Worm (Caenorhabditis elegans) whole organism, young adult: ENCODE measurements around the gene C56E6.7.

Experiments
- C17E4.6 ChIP-seq: fragments of 200-800 bp; sonication (Bioruptor generic); IDR thresholded peaks from 2 replicates; pipeline ENCODE4 v1.3.6; 2022; ENCODE audit warnings: missing genetic modification reagents, missing genetic modification characterization, missing compliant biosample characterization
- F10E7.11 ChIP-seq: sonication (generic microtip); optimal IDR thresholded peaks from 2 replicates; lab custom pipeline; 2017; ENCODE audit warnings: mild to moderate bottlenecking, missing genetic modification characterization, moderate library complexity, missing compliant biosample characterization
- F23B12.7 ChIP-seq: sonication (generic microtip); optimal IDR thresholded peaks from 2 replicates; lab custom pipeline; 2017; ENCODE audit warnings: missing genetic modification characterization, mild to moderate bottlenecking, missing compliant biosample characterization, antibody characterized with exemption, moderate library complexity; ENCODE audit not compliant: insufficient read depth
- F33H1.4 ChIP-seq: fragments of 200-800 bp; sonication (Bioruptor generic); IDR thresholded peaks from 2 replicates; pipeline ENCODE4 v1.3.6; 2022; ENCODE audit warnings: missing genetic modification reagents, missing genetic modification characterization, missing compliant biosample characterization
- F49E8.2 ChIP-seq: sonication (generic microtip); optimal IDR thresholded peaks from 3 replicates; lab custom pipeline; 2017; ENCODE audit warnings: missing genetic modification characterization, mild to moderate bottlenecking, missing compliant biosample characterization, antibody characterized with exemption, moderate library complexity; ENCODE audit not compliant: insufficient read depth
- F52B5.7 ChIP-seq: sonication (generic microtip); optimal IDR thresholded peaks from 2 replicates; lab custom pipeline; 2016; ENCODE audit warnings: mild to moderate bottlenecking, missing genetic modification characterization, missing compliant biosample characterization
- F57A8.1 ChIP-seq: fragments of 200-800 bp; sonication (Bioruptor generic); optimal IDR thresholded peaks from 2 replicates; lab custom pipeline; 2018; ENCODE audit warnings: mild to moderate bottlenecking, missing genetic modification characterization, moderate library complexity, missing compliant biosample characterization
- K12H6.12 ChIP-seq: fragments of 200-800 bp; sonication (Bioruptor generic); optimal IDR thresholded peaks from 2 replicates; lab custom pipeline; 2018; ENCODE audit warnings: mild to moderate bottlenecking, missing genetic modification characterization, missing compliant biosample characterization
- Y53F4B.3 ChIP-seq: fragments of 200-800 bp; sonication (Bioruptor generic); IDR thresholded peaks from 2 replicates; pipeline ENCODE4 v1.3.6; 2022; ENCODE audit warnings: missing genetic modification reagents, missing genetic modification characterization, missing compliant biosample characterization
- Y53G8AR.9 ChIP-seq: fragments of 200-800 bp; sonication (Bioruptor generic); conservative IDR thresholded peaks from 2 replicates; pipeline ENCODE4 v1.3.6; 2022; ENCODE audit warnings: missing genetic modification reagents, missing genetic modification characterization, missing compliant biosample characterization
- Y79H2A.3 ChIP-seq: fragments of 200-800 bp; sonication (Bioruptor generic); conservative IDR thresholded peaks from 2 replicates; pipeline ENCODE4 v1.3.6; 2022; ENCODE audit warnings: missing genetic modification reagents, missing genetic modification characterization, missing compliant biosample characterization
- atf-7 ChIP-seq: sonication (generic microtip); optimal IDR thresholded peaks from 2 replicates; lab custom pipeline; 2017; ENCODE audit warnings: mild to moderate bottlenecking, missing genetic modification characterization, missing compliant biosample characterization
- ccch-3 ChIP-seq: fragments of 200-800 bp; sonication (Bioruptor generic); optimal IDR thresholded peaks from 2 replicates; lab custom pipeline; 2018; ENCODE audit warnings: mild to moderate bottlenecking, missing genetic modification characterization, missing compliant biosample characterization
- cebp-1 ChIP-seq, 2 experiments: fragments of 200-800 bp in 1 of 2; sonication (Bioruptor generic) in 1 of 2; sonication (generic microtip) in 1 of 2; IDR thresholded peaks in 1 of 2; optimal IDR thresholded peaks in 1 of 2; 2 replicates each; pipeline versions ENCODE4 v1.3.6 to Lab custom; 2017 to 2022; ENCODE audit warnings: missing compliant biosample characterization in 2 of 2, missing genetic modification characterization in 2 of 2, mild to moderate bottlenecking in 1 of 2, missing genetic modification reagents in 1 of 2, moderate library complexity in 1 of 2
- ceh-27 ChIP-seq: fragments of 200-800 bp; sonication (Bioruptor generic); optimal IDR thresholded peaks from 2 replicates; lab custom pipeline; 2018; ENCODE audit warnings: mild to moderate bottlenecking, missing genetic modification characterization, moderate library complexity, missing compliant biosample characterization
- ceh-58 ChIP-seq: fragments of 200-800 bp; sonication (Bioruptor generic); IDR thresholded peaks from 2 replicates; pipeline ENCODE4 v1.3.6; 2022; ENCODE audit warnings: missing genetic modification characterization, missing compliant biosample characterization
- die-1 ChIP-seq: sonication (generic microtip); optimal IDR thresholded peaks from 2 replicates; lab custom pipeline; 2016; ENCODE audit warnings: missing genotype, mild to moderate bottlenecking, missing genetic modification characterization, missing compliant biosample characterization
- dox-1 ChIP-seq: fragments of 200-800 bp; sonication (Bioruptor generic); IDR thresholded peaks from 2 replicates; pipeline ENCODE4 v1.3.6; 2022; ENCODE audit warnings: missing genetic modification reagents, missing genetic modification characterization, missing compliant biosample characterization
- dpl-1 ChIP-seq: fragments of 150-350 bp; optimal IDR thresholded peaks from 2 replicates; lab custom pipeline; 2014; ENCODE audit warnings: missing biosample characterization, missing genetic modification reagents, missing genetic modification characterization
- efl-1 ChIP-seq: fragments of 150-350 bp; optimal IDR thresholded peaks from 2 replicates; lab custom pipeline; 2014; ENCODE audit warnings: missing biosample characterization, missing genetic modification reagents, missing genetic modification characterization
- ekl-4 ChIP-seq: fragments of 200-800 bp; sonication (Bioruptor generic); IDR thresholded peaks from 2 replicates; pipeline ENCODE4 v1.3.6; 2022; ENCODE audit warnings: missing genetic modification reagents, missing genetic modification characterization, missing compliant biosample characterization
- fkh-3 ChIP-seq: sonication (generic microtip); optimal IDR thresholded peaks from 2 replicates; lab custom pipeline; 2016; ENCODE audit warnings: mild to moderate bottlenecking, missing genetic modification characterization, missing compliant biosample characterization
- gei-17 ChIP-seq: fragments of 200-800 bp; sonication (Bioruptor generic); optimal IDR thresholded peaks from 2 replicates; lab custom pipeline; 2018; ENCODE audit warnings: mild to moderate bottlenecking, missing genetic modification characterization, missing compliant biosample characterization
- him-1 ChIP-seq: sonication (generic microtip); optimal IDR thresholded peaks from 2 replicates; lab custom pipeline; 2016; ENCODE audit warnings: missing genotype, missing genetic modification reagents, missing genetic modification characterization, missing compliant biosample characterization
- hlh-26 ChIP-seq: fragments of 200-800 bp; sonication (Bioruptor generic); conservative IDR thresholded peaks from 2 replicates; pipeline ENCODE4 v1.3.6; 2022; ENCODE audit warnings: missing genetic modification reagents, missing genetic modification characterization, missing compliant biosample characterization
- hmg-1.2 ChIP-seq: fragments of 200-800 bp; sonication (Bioruptor generic); IDR thresholded peaks from 2 replicates; pipeline ENCODE4 v1.3.6; 2022; ENCODE audit warnings: missing genetic modification reagents, missing genetic modification characterization, missing compliant biosample characterization
- hrde-1 ChIP-seq: sonication (generic microtip); optimal IDR thresholded peaks from 2 replicates; lab custom pipeline; 2016; ENCODE audit warnings: missing genetic modification characterization, mild to moderate bottlenecking, missing compliant biosample characterization, moderate library complexity, missing genotype, missing genetic modification reagents, borderline replicate concordance
- lin-26 ChIP-seq: fragments of 200-800 bp; sonication (Bioruptor generic); IDR thresholded peaks from 2 replicates; pipeline ENCODE4 v1.3.6; 2022; ENCODE audit warnings: missing genetic modification reagents, missing genetic modification characterization, missing compliant biosample characterization
- lin-40 ChIP-seq: sonication (generic microtip); optimal IDR thresholded peaks from 2 replicates; lab custom pipeline; 2016; ENCODE audit warnings: missing genetic modification characterization, mild to moderate bottlenecking, missing compliant biosample characterization, missing genotype, missing genetic modification reagents
- lsl-1 ChIP-seq: fragments of 200-800 bp; sonication (Bioruptor generic); optimal IDR thresholded peaks from 2 replicates; lab custom pipeline; 2018; ENCODE audit warnings: mild to moderate bottlenecking, missing genetic modification characterization, moderate library complexity, missing compliant biosample characterization
- madf-3 ChIP-seq: fragments of 200-800 bp; sonication (Bioruptor generic); IDR thresholded peaks from 2 replicates; pipeline ENCODE4 v1.3.6; 2022; ENCODE audit warnings: missing genetic modification reagents, missing genetic modification characterization, missing compliant biosample characterization
- madf-8 ChIP-seq: fragments of 200-800 bp; sonication (Bioruptor generic); conservative IDR thresholded peaks from 2 replicates; pipeline ENCODE4 v1.3.6; 2022; ENCODE audit warnings: missing genetic modification reagents, missing genetic modification characterization, missing compliant biosample characterization
- nhr-27 ChIP-seq: fragments of 200-800 bp; sonication (Bioruptor generic); optimal IDR thresholded peaks from 2 replicates; lab custom pipeline; 2018; ENCODE audit warnings: mild to moderate bottlenecking, missing genetic modification characterization, moderate library complexity, missing compliant biosample characterization
- nhr-80 ChIP-seq: sonication (generic microtip); optimal IDR thresholded peaks from 2 replicates; lab custom pipeline; 2016; ENCODE audit warnings: missing genetic modification characterization, missing compliant biosample characterization
- pbrm-1 ChIP-seq: fragments of 200-800 bp; sonication (Bioruptor generic); IDR thresholded peaks from 2 replicates; pipeline ENCODE4 v1.3.6; 2022; ENCODE audit warnings: missing genetic modification reagents, missing genetic modification characterization, missing compliant biosample characterization
- sdz-38 ChIP-seq: sonication (generic microtip); optimal IDR thresholded peaks from 2 replicates; lab custom pipeline; 2016; ENCODE audit warnings: missing genotype, missing genetic modification characterization, missing compliant biosample characterization
- snpc-1.3 ChIP-seq: sonication (generic microtip); optimal IDR thresholded peaks from 2 replicates; lab custom pipeline; 2017; ENCODE audit warnings: missing genetic modification characterization, mild to moderate bottlenecking, missing compliant biosample characterization, antibody characterized with exemption, moderate library complexity, missing genotype, missing genetic modification reagents; ENCODE audit not compliant: insufficient read depth
- snpc-3.4 ChIP-seq: sonication (generic microtip); optimal IDR thresholded peaks from 2 replicates; lab custom pipeline; 2017; ENCODE audit warnings: missing genetic modification characterization, mild to moderate bottlenecking, missing compliant biosample characterization, antibody characterized with exemption, moderate library complexity, missing genotype, missing genetic modification reagents
- tbp1 ChIP-seq: fragments of 200-800 bp; sonication (Bioruptor generic); optimal IDR thresholded peaks from 2 replicates; lab custom pipeline; 2018; ENCODE audit warnings: mild to moderate bottlenecking, missing genetic modification characterization, missing compliant biosample characterization
- xnd-1 ChIP-seq: sonication (generic microtip); optimal IDR thresholded peaks from 2 replicates; lab custom pipeline; 2016; ENCODE audit warnings: missing genotype, missing genetic modification reagents, missing genetic modification characterization, missing compliant biosample characterization
- zfh-2 ChIP-seq: fragments of 200-800 bp; sonication (Bioruptor generic); conservative IDR thresholded peaks from 2 replicates; pipeline ENCODE4 v1.3.6; 2022; ENCODE audit warnings: missing genetic modification reagents, missing genetic modification characterization, missing compliant biosample characterization
- zim-3 ChIP-seq: sonication (generic microtip); optimal IDR thresholded peaks from 2 replicates; lab custom pipeline; 2017; ENCODE audit warnings: mild to moderate bottlenecking, missing genetic modification characterization, moderate library complexity, missing compliant biosample characterization
- ztf-28 ChIP-seq: fragments of 200-800 bp; sonication (Bioruptor generic); IDR thresholded peaks from 2 replicates; pipeline ENCODE4 v1.3.6; 2022; ENCODE audit warnings: missing genetic modification reagents, missing genetic modification characterization, missing compliant biosample characterization
- ztf-3 ChIP-seq: fragments of 200-800 bp; sonication (Bioruptor generic); optimal IDR thresholded peaks from 2 replicates; lab custom pipeline; 2018; ENCODE audit warnings: mild to moderate bottlenecking, missing genetic modification characterization, missing compliant biosample characterization
- ztf-6 ChIP-seq: fragments of 200-800 bp; sonication (Bioruptor generic); IDR thresholded peaks from 2 replicates; pipeline ENCODE4 v1.3.6; 2022; ENCODE audit warnings: missing genetic modification reagents, missing genetic modification characterization, missing compliant biosample characterization

The C56E6.7 gene

DNA sequence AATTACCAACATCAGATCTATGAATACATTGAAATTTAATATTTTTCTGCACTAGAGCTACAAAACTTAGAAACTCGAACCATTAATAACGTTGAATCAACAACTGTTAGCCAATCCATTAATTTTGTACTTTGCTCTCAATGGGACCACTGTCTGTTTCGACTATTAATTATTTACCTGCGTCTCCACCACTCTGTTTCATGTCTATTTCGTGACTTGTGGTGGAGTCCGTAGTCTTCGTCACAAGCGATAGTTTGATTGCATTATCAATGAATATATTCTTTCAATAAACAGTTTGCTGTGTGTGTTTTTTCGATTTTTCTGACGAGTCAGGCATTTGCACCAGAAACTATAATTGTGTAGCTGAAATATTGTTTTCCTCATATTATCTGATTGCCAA lies 30.0 kb upstream of the C56E6.7 start:
- TF ChIP-seq nhr-27 (tag; lab: Kevin White, UChicago), result no peak
- 0 out of 2 replicates have a peak, but pooled peaks have one; percentile 24 for TF ChIP-seq cebp-1 (GFP tag; IDR thresholded peaks at IDR 0.05; lab: Robert Waterston, UW)
- TF ChIP-seq cebp-1 (tag; optimal IDR thresholded peaks at IDR 0.05; lab: Kevin White, UChicago), result no peak
- peak; percentile 82 for TF ChIP-seq nhr-80 (tag; lab: Kevin White, UChicago)
- TF ChIP-seq, all 124 proteins: peak for 2

DNA sequence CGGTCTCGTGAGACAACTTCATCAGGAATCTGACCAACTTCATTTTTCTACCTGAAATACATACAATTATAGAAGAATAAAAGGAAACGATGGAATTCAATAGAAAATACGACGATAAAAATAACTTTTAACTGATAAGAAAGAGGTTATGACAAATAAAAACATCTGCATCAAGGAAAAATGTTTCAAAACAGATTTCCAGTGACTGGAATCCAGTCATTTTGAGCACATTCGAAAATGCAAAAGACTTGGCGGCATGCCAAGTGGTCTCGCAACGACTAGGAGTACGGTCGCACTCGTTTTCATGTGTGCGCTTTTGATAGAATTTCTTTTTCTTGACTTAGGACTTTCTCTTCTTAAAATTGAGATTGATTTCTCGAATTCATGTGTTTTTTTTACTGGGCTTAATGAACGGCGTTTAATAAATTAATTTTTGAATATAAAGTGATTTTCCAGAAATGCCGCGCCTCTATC lies 26.6 kb upstream of the C56E6.7 start, which contains the start of the genes snr-3 and rsp-5:
Gene snr-3 (minus strand): TSS at position 51 of the 474 bp plus-strand sequence.
Gene rsp-5 (plus strand): TSS at position 455 of the 474 bp plus-strand sequence.
- TF ChIP-seq ccch-3 (GFP tag; lab: Kevin White, UChicago), result no peak
- TF ChIP-seq C17E4.6 (GFP tag; lab: Robert Waterston, UW), result no peak
- TF ChIP-seq F52B5.7 (tag; lab: Kevin White, UChicago), result no peak
- TF ChIP-seq him-1, result peak; percentile 0
- TF ChIP-seq atf-7, result no peak
- TF ChIP-seq tbp1, result peak; percentile 50
- TF ChIP-seq snpc-3.4 (tag; lab: Kevin White, UChicago), result peak; percentile 41
- no peak for TF ChIP-seq F10E7.11 (tag; lab: Kevin White, UChicago)
- peak; percentile 93 for TF ChIP-seq F23B12.7 (tag; lab: Kevin White, UChicago)
- TF ChIP-seq lsl-1 (GFP tag; lab: Kevin White, UChicago), result peak; percentile 92
- TF ChIP-seq zim-3 (tag; lab: Kevin White, UChicago), result no peak
- no peak for TF ChIP-seq ztf-28 (GFP tag; lab: Robert Waterston, UW)
- TF ChIP-seq hmg-1.2 (GFP tag; lab: Robert Waterston, UW), result peak; percentile 45; the same call in 1 of the 2 replicates
- no peak for TF ChIP-seq zfh-2 (GFP tag; lab: Robert Waterston, UW)
- TF ChIP-seq hrde-1 (tag; lab: Kevin White, UChicago), result no peak
- no peak for TF ChIP-seq hlh-26 (GFP tag; lab: Robert Waterston, UW)
- TF ChIP-seq ceh-58 (GFP tag; lab: Robert Waterston, UW), result no peak
- no peak for TF ChIP-seq ztf-6 (GFP tag; lab: Robert Waterston, UW)
- TF ChIP-seq snpc-1.3, result peak; percentile 53
- peak; percentile 12 for TF ChIP-seq lin-40 (tag; lab: Kevin White, UChicago)
- peak; percentile 52; the same call in 1 of the 2 replicates for TF ChIP-seq pbrm-1
- TF ChIP-seq fkh-3, result no peak
- TF ChIP-seq Y53F4B.3, result no peak
- no peak for TF ChIP-seq die-1 (tag; lab: Kevin White, UChicago)
- no peak for TF ChIP-seq Y79H2A.3
- peak; percentile 30 for TF ChIP-seq madf-8 (GFP tag; lab: Robert Waterston, UW)
- TF ChIP-seq gei-17 (GFP tag; lab: Kevin White, UChicago), result no peak
- TF ChIP-seq sdz-38 (tag; lab: Kevin White, UChicago), result no peak
- TF ChIP-seq dox-1 (GFP tag; lab: Robert Waterston, UW), result peak; percentile 81
- peak; percentile 10 for TF ChIP-seq dpl-1
- TF ChIP-seq ztf-3 (GFP tag; lab: Kevin White, UChicago), result no peak
- TF ChIP-seq ekl-4 (GFP tag; lab: Robert Waterston, UW), result peak; percentile 72; the same call in 1 of the 2 replicates
- peak; percentile 55 for TF ChIP-seq F49E8.2
- no peak for TF ChIP-seq Y53G8AR.9 (GFP tag; lab: Robert Waterston, UW)
- no peak for TF ChIP-seq ceh-27
- TF ChIP-seq xnd-1 (tag; lab: Kevin White, UChicago), result peak; percentile 56
- TF ChIP-seq nhr-80 (tag; lab: Kevin White, UChicago), result no peak
- peak; percentile 49 for TF ChIP-seq efl-1 (GFP tag; lab: Kevin White, UChicago)
- TF ChIP-seq F57A8.1 (GFP tag; lab: Kevin White, UChicago), result no peak
- peak; percentile 97 for TF ChIP-seq F33H1.4 (GFP tag; lab: Robert Waterston, UW)
- no peak for TF ChIP-seq lin-26 (GFP tag; lab: Robert Waterston, UW)
- no peak for TF ChIP-seq K12H6.12 (tag; lab: Kevin White, UChicago)
- 0 out of 2 replicates have a peak, but pooled peaks have one; percentile 51 for TF ChIP-seq madf-3 (GFP tag; lab: Robert Waterston, UW)
